Fruit fly (Drosophila melanogaster) whole organism, embryonic: ENCODE measurements around the gene CG18598.

Source experiments
- Atf3 ChIP-seq: fragments of 200-800 bp; sonication (Bioruptor generic); optimal IDR thresholded peaks from 3 replicates; lab custom pipeline; 2016; ENCODE audit warnings: missing biosample characterization, missing genetic modification characterization
- Awh ChIP-seq: fragments of 200-800 bp; sonication (Bioruptor generic); IDR thresholded peaks from 2 replicates; pipeline ENCODE4, ENCODE4 v1.3.6; 2022; ENCODE audit warnings: missing biosample characterization, missing genetic modification characterization
- B-H2 ChIP-seq: fragments of 200-800 bp; sonication (Bioruptor generic); optimal IDR thresholded peaks from 2 replicates; lab custom pipeline; 2018; ENCODE audit warnings: missing biosample characterization, mild to moderate bottlenecking, missing genetic modification characterization
- BEAF-32 ChIP-seq: fragments of 200-800 bp; sonication (Bioruptor generic); optimal IDR thresholded peaks from 3 replicates; lab custom pipeline; 2017; ENCODE audit warnings: missing biosample characterization, missing genetic modification characterization, mild to moderate bottlenecking, moderate library complexity, missing genetic modification reagents
- CG10267 ChIP-seq: fragments of 200-800 bp; sonication (Bioruptor generic); optimal IDR thresholded peaks from 2 replicates; lab custom pipeline; 2018; ENCODE audit warnings: missing biosample characterization, mild to moderate bottlenecking, missing genetic modification characterization, moderate library complexity
- CG10321 ChIP-seq: fragments of 200-800 bp; sonication (Bioruptor generic); IDR thresholded peaks from 2 replicates; pipeline ENCODE4 v1.3.6; 2022; ENCODE audit warnings: missing biosample characterization, missing genetic modification characterization
- CG10654 ChIP-seq: fragments of 200-800 bp; sonication (Bioruptor generic); optimal IDR thresholded peaks from 2 replicates; lab custom pipeline; 2016; ENCODE audit warnings: missing biosample characterization, missing genetic modification characterization
- CG12155 ChIP-seq: fragments of 200-800 bp; sonication (Bioruptor generic); optimal IDR thresholded peaks from 3 replicates; lab custom pipeline; 2016; ENCODE audit warnings: missing biosample characterization, missing genetic modification characterization
- CG12659 ChIP-seq: fragments of 200-800 bp; sonication (Bioruptor generic); optimal IDR thresholded peaks from 3 replicates; lab custom pipeline; 2017; ENCODE audit warnings: mild to moderate bottlenecking, missing biosample characterization, missing genetic modification reagents, missing genetic modification characterization
- CG13287 ChIP-seq: fragments of 200-800 bp; sonication (Bioruptor generic); IDR thresholded peaks from 2 replicates; pipeline ENCODE4 v1.3.6; 2022; ENCODE audit warnings: missing biosample characterization, missing genetic modification characterization; ENCODE audit not compliant: partially characterized antibody
- CG1603 ChIP-seq: fragments of 200-800 bp; sonication (Bioruptor generic); optimal IDR thresholded peaks from 2 replicates; lab custom pipeline; 2019; ENCODE audit warnings: missing biosample characterization, mild to moderate bottlenecking, missing genetic modification characterization, moderate library complexity
- CG17186 ChIP-seq: fragments of 200-800 bp; sonication (Bioruptor generic); optimal IDR thresholded peaks from 3 replicates; lab custom pipeline; 2017; ENCODE audit warnings: missing biosample characterization, missing genetic modification reagents, missing genetic modification characterization
- CG2116 ChIP-seq: fragments of 200-800 bp; sonication (Bioruptor generic); optimal IDR thresholded peaks from 3 replicates; lab custom pipeline; 2018; ENCODE audit warnings: missing biosample characterization, mild to moderate bottlenecking, missing genetic modification characterization
- CG2120 ChIP-seq: fragments of 200-800 bp; sonication (Bioruptor generic); optimal IDR thresholded peaks from 3 replicates; lab custom pipeline; 2016; ENCODE audit warnings: missing biosample characterization, missing genetic modification characterization
- CG3726 ChIP-seq: fragments of 200-800 bp; sonication (Bioruptor generic); IDR thresholded peaks from 3 replicates; pipeline ENCODE4, ENCODE4 v1.3.6; 2022; ENCODE audit warnings: missing biosample characterization, missing genetic modification characterization
- CG42726 ChIP-seq: fragments of 200-800 bp; sonication (Bioruptor generic); IDR thresholded peaks from 2 replicates; pipeline ENCODE4 v1.3.6; 2022; ENCODE audit warnings: missing biosample characterization, missing genetic modification characterization; ENCODE audit not compliant: partially characterized antibody
- CG7357 ChIP-seq: fragments of 200-800 bp; sonication (Bioruptor generic); IDR thresholded peaks from 3 replicates; pipeline ENCODE4 v1.3.6; 2022; ENCODE audit warnings: missing biosample characterization, missing genetic modification characterization
- CG8765 ChIP-seq: fragments of 200-800 bp; sonication (Bioruptor generic); IDR thresholded peaks from 2 replicates; pipeline ENCODE4 v1.3.6; 2022; ENCODE audit warnings: missing biosample characterization, missing genetic modification characterization
- CG9797 ChIP-seq: fragments of 200-800 bp; sonication (Bioruptor generic); optimal IDR thresholded peaks from 3 replicates; lab custom pipeline; 2018; ENCODE audit warnings: missing biosample characterization, mild to moderate bottlenecking, missing genetic modification characterization
- CG9817 ChIP-seq: fragments of 200-800 bp; sonication (Bioruptor generic); optimal IDR thresholded peaks from 2 replicates; lab custom pipeline; 2018; ENCODE audit warnings: missing biosample characterization, mild to moderate bottlenecking, missing genetic modification characterization, moderate library complexity
- Dref ChIP-seq: fragments of 200-800 bp; sonication (Bioruptor generic); IDR thresholded peaks from 2 replicates; pipeline ENCODE4 v1.3.6; 2022; ENCODE audit warnings: missing biosample characterization, missing genetic modification characterization
- Drgx ChIP-seq: fragments of 200-800 bp; sonication (Bioruptor generic); IDR thresholded peaks from 2 replicates; pipeline ENCODE4 v1.3.6; 2022; ENCODE audit warnings: missing biosample characterization, missing genetic modification characterization
- E2f2 ChIP-seq: fragments of 200-800 bp; sonication (Bioruptor generic); IDR thresholded peaks from 2 replicates; pipeline ENCODE4 v1.3.6; 2022; ENCODE audit warnings: missing biosample characterization, missing genetic modification characterization
- HmgZ ChIP-seq: fragments of 200-800 bp; sonication (Bioruptor generic); optimal IDR thresholded peaks from 2 replicates; lab custom pipeline; 2018; ENCODE audit warnings: missing biosample characterization, mild to moderate bottlenecking, missing genetic modification characterization
- Hr51 ChIP-seq, 2 experiments: fragments of 200-800 bp; sonication (Bioruptor generic); optimal IDR thresholded peaks; 2 replicates in 1 of 2; 3 replicates in 1 of 2; lab custom pipeline; 2016 to 2018; ENCODE audit warnings: missing biosample characterization in 2 of 2, missing genetic modification characterization in 2 of 2, mild to moderate bottlenecking in 1 of 2, moderate library complexity in 1 of 2
- Max ChIP-seq: fragments of 200-800 bp; sonication (Bioruptor generic); optimal IDR thresholded peaks from 2 replicates; lab custom pipeline; 2016; ENCODE audit warnings: missing biosample characterization, mild to moderate bottlenecking, missing genetic modification characterization
- Scr ChIP-seq: fragments of 200-800 bp; sonication (Bioruptor generic); IDR thresholded peaks from 2 replicates; pipeline ENCODE4 v1.3.6; 2022; ENCODE audit warnings: missing biosample characterization, missing genetic modification characterization; ENCODE audit not compliant: partially characterized antibody
- Trl ChIP-seq, 3 experiments: fragments of >200 bp in 2 of 3; fragments of 200-800 bp in 1 of 3; sonication (Bioruptor generic) in 1 of 3; optimal IDR thresholded peaks; 2 replicates in 1 of 3; 3 replicates in 2 of 3; lab custom pipeline; 2016 to 2017; ENCODE audit warnings: missing biosample characterization in 1 of 3, missing genetic modification characterization in 1 of 3
- YL-1 ChIP-seq: fragments of 200-800 bp; sonication (Bioruptor generic); optimal IDR thresholded peaks from 3 replicates; lab custom pipeline; 2017; ENCODE audit warnings: missing biosample characterization, mild to moderate bottlenecking, missing genetic modification characterization
- ash1 ChIP-seq: fragments of 200-800 bp; sonication (Bioruptor generic); optimal IDR thresholded peaks from 2 replicates; lab custom pipeline; 2018; ENCODE audit warnings: missing biosample characterization, mild to moderate bottlenecking, missing genetic modification characterization
- ato ChIP-seq: fragments of 200-800 bp; sonication (Bioruptor generic); IDR thresholded peaks from 2 replicates; pipeline ENCODE4 v1.3.6; 2022; ENCODE audit warnings: missing biosample characterization, missing genetic modification characterization; ENCODE audit not compliant: partially characterized antibody
- crp ChIP-seq, 2 experiments: fragments of 200-800 bp; sonication (Bioruptor generic); optimal IDR thresholded peaks; 2 replicates in 1 of 2; 3 replicates in 1 of 2; lab custom pipeline; 2017; ENCODE audit warnings: missing biosample characterization in 2 of 2, missing genetic modification characterization in 2 of 2, mild to moderate bottlenecking in 1 of 2, moderate library complexity in 1 of 2
- da ChIP-seq: fragments of 200-800 bp; sonication (Bioruptor generic); optimal IDR thresholded peaks from 2 replicates; lab custom pipeline; 2016; ENCODE audit warnings: missing biosample characterization, missing genetic modification characterization
- dati ChIP-seq: fragments of 200-800 bp; sonication (Bioruptor generic); IDR thresholded peaks from 2 replicates; pipeline ENCODE4 v1.3.6; 2022; ENCODE audit warnings: missing biosample characterization, missing genetic modification characterization
- gro ChIP-seq: fragments of 200-800 bp; sonication (Bioruptor generic); optimal IDR thresholded peaks from 2 replicates; lab custom pipeline; 2016; ENCODE audit warnings: missing biosample characterization, missing genetic modification characterization
- gsb-n ChIP-seq: fragments of 200-800 bp; sonication (Bioruptor generic); optimal IDR thresholded peaks from 3 replicates; lab custom pipeline; 2018; ENCODE audit warnings: missing biosample characterization, mild to moderate bottlenecking, missing genetic modification characterization
- ham ChIP-seq: fragments of 200-800 bp; sonication (Bioruptor generic); IDR thresholded peaks from 2 replicates; pipeline ENCODE4 v1.3.6; 2022; ENCODE audit warnings: missing biosample characterization, missing genetic modification characterization
- hb ChIP-seq: fragments of 200-800 bp; sonication (Bioruptor generic); IDR thresholded peaks from 3 replicates; pipeline ENCODE4 v1.3.6; 2022; ENCODE audit warnings: missing biosample characterization, missing genetic modification characterization; ENCODE audit not compliant: partially characterized antibody
- hbn ChIP-seq: fragments of 200-800 bp; sonication (Bioruptor generic); IDR thresholded peaks from 2 replicates; pipeline ENCODE4 v1.3.6; 2022; ENCODE audit warnings: missing biosample characterization, missing genetic modification characterization; ENCODE audit not compliant: partially characterized antibody
- her ChIP-seq: fragments of 200-800 bp; sonication (Bioruptor generic); optimal IDR thresholded peaks from 2 replicates; lab custom pipeline; 2016; ENCODE audit warnings: missing biosample characterization, missing genetic modification characterization
- maf-S ChIP-seq: fragments of 200-800 bp; sonication (Bioruptor generic); optimal IDR thresholded peaks from 2 replicates; lab custom pipeline; 2016; ENCODE audit warnings: missing biosample characterization, missing genetic modification characterization
- nmo ChIP-seq: fragments of 200-800 bp; sonication (Bioruptor generic); optimal IDR thresholded peaks from 2 replicates; lab custom pipeline; 2018; ENCODE audit warnings: missing biosample characterization, mild to moderate bottlenecking, missing genetic modification characterization, moderate library complexity
- odd ChIP-seq: fragments of 200-800 bp; sonication (Bioruptor generic); optimal IDR thresholded peaks from 2 replicates; lab custom pipeline; 2017; ENCODE audit warnings: missing biosample characterization, mild to moderate bottlenecking, missing genetic modification characterization
- onecut ChIP-seq: fragments of 200-800 bp; sonication (Bioruptor generic); IDR thresholded peaks from 2 replicates; pipeline ENCODE4 v1.3.6; 2022; ENCODE audit warnings: missing biosample characterization, missing genetic modification characterization
- pzg ChIP-seq: fragments of 200-800 bp; sonication (Bioruptor generic); optimal IDR thresholded peaks from 3 replicates; lab custom pipeline; 2018; ENCODE audit warnings: missing biosample characterization, mild to moderate bottlenecking, missing genetic modification characterization, moderate library complexity
- rib ChIP-seq: fragments of 200-800 bp; sonication (Bioruptor generic); IDR thresholded peaks from 2 replicates; pipeline ENCODE4 v1.3.6; 2022; ENCODE audit warnings: missing biosample characterization, missing genetic modification characterization
- sr ChIP-seq: fragments of 200-800 bp; sonication (Bioruptor generic); IDR thresholded peaks from 3 replicates; pipeline ENCODE4 v1.3.6; 2022; ENCODE audit warnings: missing biosample characterization, missing genetic modification characterization
- stwl ChIP-seq: fragments of 200-800 bp; sonication (Bioruptor generic); optimal IDR thresholded peaks from 3 replicates; lab custom pipeline; 2018; ENCODE audit warnings: missing biosample characterization, mild to moderate bottlenecking, missing genetic modification characterization, moderate library complexity
- zen2 ChIP-seq: fragments of 200-800 bp; sonication (Bioruptor generic); IDR thresholded peaks from 3 replicates; pipeline ENCODE4 v1.3.6; 2022; ENCODE audit warnings: missing biosample characterization, missing genetic modification characterization; ENCODE audit not compliant: partially characterized antibody

CG18598 gene

dm6 chr3R:18283441-18283840, 32.5 kb downstream of the CG18598 start, which contains the start of the genes CG14312 and CG8064 (continued):
- TF ChIP-seq YL-1 (GFP tag; lab: Kevin White, UChicago) (peak; percentile 93), CG13287 (peak; percentile 81), CG3726 (GFP tag; lab: Robert Waterston, UW) (no peak), ato (GFP tag; lab: Robert Waterston, UW) (peak; percentile 54; the same call in 1 of the 2 replicates), maf-S (no peak), onecut (peak; percentile 48), CG9817 (no peak), Scr (GFP tag; lab: Robert Waterston, UW) (peak; percentile 64), B-H2 (peak; percentile 4), her (peak; percentile 12), Dref (GFP tag; lab: Robert Waterston, UW) (peak; percentile 94), CG10321 (GFP tag; lab: Robert Waterston, UW) (no peak), da (GFP tag; lab: Kevin White, UChicago) (no peak), Max (GFP tag; lab: Kevin White, UChicago) (peak; percentile 81), Awh (no peak), CG10654 (GFP tag; lab: Kevin White, UChicago) (no peak), pzg (GFP tag; lab: Kevin White, UChicago) (peak; percentile 93), hbn (GFP tag; lab: Robert Waterston, UW) (peak; percentile 65), gro (peak; percentile 10), sr (no peak), odd (GFP tag; lab: Kevin White, UChicago) (no peak), ham (GFP tag; lab: Robert Waterston, UW) (no peak), crp (GFP tag; optimal IDR thresholded peaks at IDR 0.05; lab: Kevin White, UChicago) (peak in 1 of 2 experiments; percentile 32), CG9797 (GFP tag; lab: Kevin White, UChicago) (peak; percentile 18), CG12659 (GFP tag; lab: Kevin White, UChicago) (peak; percentile 47), CG17186 (GFP tag; lab: Kevin White, UChicago) (no peak), nmo (GFP tag; lab: Kevin White, UChicago) (peak; percentile 30), CG7357 (GFP tag; lab: Robert Waterston, UW) (no peak), HmgZ (tag; lab: Kevin White, UChicago) (peak; percentile 69), Atf3 (GFP tag; lab: Kevin White, UChicago) (no peak), CG2120 (peak; percentile 5), CG10267 (peak; percentile 34), CG2116 (GFP tag; lab: Kevin White, UChicago) (peak; percentile 76), gsb-n (no peak), CG1603 (tag; lab: Kevin White, UChicago) (no peak), ash1 (no peak), stwl (tag; lab: Kevin White, UChicago) (peak; percentile 73), hb (GFP tag; lab: Robert Waterston, UW) (0 out of 3 replicates have a peak, but pooled peaks have one; percentile 37), Trl (optimal IDR thresholded peaks at IDR 0.05; lab: Kevin White, UChicago) (no peak), Trl (GFP tag; optimal IDR thresholded peaks at IDR 0.05; lab: Kevin White, UChicago) (no peak), Drgx (no peak), zen2 (GFP tag; lab: Robert Waterston, UW) (no peak; the same call in 2 of the 3 replicates), dati (GFP tag; lab: Robert Waterston, UW) (no peak), CG12155 (GFP tag; lab: Kevin White, UChicago) (no peak), BEAF-32 (GFP tag; lab: Kevin White, UChicago) (peak; percentile 77), CG8765 (GFP tag; lab: Robert Waterston, UW) (no peak), Hr51 (GFP tag; optimal IDR thresholded peaks at IDR 0.05; lab: Kevin White, UChicago) (peak in 1 of 2 experiments; percentile 75), rib (GFP tag; lab: Robert Waterston, UW) (no peak), E2f2 (GFP tag; lab: Robert Waterston, UW) (peak; percentile 88), CG42726 (peak; percentile 13; the same call in 1 of the 2 replicates)
